Fruit fly (Drosophila melanogaster) whole organism, adult: Measurements from ENCODE around the gene jvl.

Source experiments
- CG11617 ChIP-seq: fragments of 200-800 bp; sonication (Bioruptor generic); optimal IDR thresholded peaks from 2 replicates; lab custom pipeline; 2017; ENCODE audit warnings: mild to moderate bottlenecking, missing biosample characterization, missing genetic modification reagents, missing genetic modification characterization
- CG1620 ChIP-seq: fragments of 200-800 bp; sonication (Bioruptor generic); optimal IDR thresholded peaks from 2 replicates; lab custom pipeline; 2016; ENCODE audit warnings: missing biosample characterization, missing genetic modification characterization
- CG33017 ChIP-seq: fragments of 200-800 bp; sonication (Bioruptor generic); optimal IDR thresholded peaks from 2 replicates; lab custom pipeline; 2018; ENCODE audit warnings: missing biosample characterization, mild to moderate bottlenecking, missing genetic modification characterization, moderate library complexity
- CG5204 ChIP-seq: fragments of 200-800 bp; sonication (Bioruptor generic); optimal IDR thresholded peaks from 2 replicates; lab custom pipeline; 2016; ENCODE audit warnings: missing biosample characterization, missing genetic modification characterization
- CG7101 ChIP-seq: fragments of 200-800 bp; sonication (Bioruptor generic); optimal IDR thresholded peaks from 2 replicates; lab custom pipeline; 2018; ENCODE audit warnings: missing biosample characterization, mild to moderate bottlenecking, missing genetic modification characterization, moderate library complexity
- Crg-1 ChIP-seq: fragments of 200-800 bp; sonication (Bioruptor generic); optimal IDR thresholded peaks from 2 replicates; lab custom pipeline; 2016; ENCODE audit warnings: missing biosample characterization, missing genetic modification characterization
- Hr96 ChIP-seq: fragments of 200-800 bp; sonication (Bioruptor generic); optimal IDR thresholded peaks from 2 replicates; lab custom pipeline; 2016; ENCODE audit warnings: missing biosample characterization, missing genetic modification characterization
- Mnt ChIP-seq: fragments of 200-800 bp; sonication (Bioruptor generic); optimal IDR thresholded peaks from 2 replicates; lab custom pipeline; 2016; ENCODE audit warnings: missing biosample characterization, mild to moderate bottlenecking, missing genetic modification characterization
- bab1 ChIP-seq: fragments of 200-800 bp; sonication (Bioruptor generic); optimal IDR thresholded peaks from 3 replicates; lab custom pipeline; 2019; ENCODE audit warnings: missing biosample characterization, mild to moderate bottlenecking, missing genetic modification characterization, moderate library complexity
- kay ChIP-seq: fragments of 200-800 bp; sonication (Bioruptor generic); peaks from one replicate; lab custom pipeline; 2016; ENCODE audit warnings: missing biosample characterization, missing genetic modification characterization, borderline replicate concordance
- ovo ChIP-seq: fragments of 200-800 bp; sonication (Bioruptor generic); optimal IDR thresholded peaks from 2 replicates; lab custom pipeline; 2016; ENCODE audit warnings: missing biosample characterization, missing genetic modification characterization
- tj ChIP-seq: fragments of 200-800 bp; sonication (Bioruptor generic); optimal IDR thresholded peaks from 3 replicates; lab custom pipeline; 2017; ENCODE audit warnings: missing biosample characterization, mild to moderate bottlenecking, missing genetic modification characterization, moderate library complexity
- toe ChIP-seq: fragments of 200-800 bp; sonication (Bioruptor generic); optimal IDR thresholded peaks from 2 replicates; lab custom pipeline; 2016; ENCODE audit warnings: missing biosample characterization, missing genetic modification characterization

DNA sequence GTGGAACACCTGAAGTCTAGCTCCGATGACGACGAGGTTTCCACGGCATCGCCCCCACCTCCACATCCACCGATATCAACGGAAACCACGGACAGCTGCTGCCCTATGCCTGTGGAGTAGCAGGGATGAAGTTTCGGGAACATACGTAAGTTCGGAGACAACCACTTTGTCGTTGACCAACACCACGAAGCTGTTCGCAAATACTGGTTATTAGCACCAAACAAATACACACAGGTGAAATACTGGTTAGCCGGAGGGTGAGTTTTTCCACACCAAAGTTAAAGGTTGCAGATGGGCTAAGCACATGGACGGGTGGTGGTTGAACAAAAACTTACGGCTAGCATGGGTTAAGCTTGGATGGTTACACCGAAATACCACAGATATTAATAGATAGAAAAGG lies 79.8 kb downstream of the jvl start:
- no peak for TF ChIP-seq toe (GFP tag; lab: Kevin White, UChicago)
- TF ChIP-seq Crg-1, result no peak
- TF ChIP-seq ovo (GFP tag; lab: Kevin White, UChicago), result no peak
- no peak for TF ChIP-seq CG11617 (GFP tag; lab: Kevin White, UChicago)
- no peak for TF ChIP-seq CG7101 (tag; lab: Kevin White, UChicago)
- no peak for TF ChIP-seq Hr96 (GFP tag; lab: Kevin White, UChicago)
- no peak for TF ChIP-seq Mnt (GFP tag; lab: Kevin White, UChicago)
- no peak for TF ChIP-seq CG5204 (GFP tag; lab: Kevin White, UChicago)
- TF ChIP-seq tj, result no peak
- no peak for TF ChIP-seq kay
- TF ChIP-seq CG1620 (GFP tag; lab: Kevin White, UChicago), result no peak
- no peak for TF ChIP-seq CG33017 (tag; lab: Kevin White, UChicago)
- TF ChIP-seq bab1 (GFP tag; lab: Kevin White, UChicago), result no peak
